Worm (Caenorhabditis elegans) whole organism, L4 larva: ENCODE measurements around the gene T16A1.2.

Source experiments
- ZK546.5 ChIP-seq, 2 experiments: sonication (generic microtip); optimal IDR thresholded peaks; 2 replicates each; lab custom pipeline; 2017; ENCODE audit warnings: missing biosample characterization in 2 of 2, missing genetic modification characterization in 2 of 2
- ama-1 ChIP-seq: fragments of 150-350 bp; optimal IDR thresholded peaks from 2 replicates; lab custom pipeline; 2014; ENCODE audit warnings: inconsistent platforms, mixed read lengths
- ceh-62 ChIP-seq: sonication (generic microtip); optimal IDR thresholded peaks from 2 replicates; lab custom pipeline; 2017; ENCODE audit warnings: missing biosample characterization, missing genetic modification characterization
- dmd-6 ChIP-seq: fragments of 200-800 bp; sonication (Bioruptor generic); IDR thresholded peaks from 2 replicates; pipeline ENCODE4 v1.3.6; 2022; ENCODE audit warnings: missing genetic modification reagents, missing genetic modification characterization, missing compliant biosample characterization
- hlh-11 ChIP-seq: fragments of 200-800 bp; sonication (Bioruptor generic); optimal IDR thresholded peaks from 2 replicates; lab custom pipeline; 2018; ENCODE audit warnings: mild to moderate bottlenecking, missing genetic modification characterization, missing compliant biosample characterization
- lsy-2 ChIP-seq, 2 experiments: fragments of 150-350 bp in 1 of 2; sonication (generic microtip) in 1 of 2; optimal IDR thresholded peaks; 2 replicates each; lab custom pipeline; 2014 to 2017; ENCODE audit warnings: missing biosample characterization in 2 of 2, missing genetic modification characterization in 2 of 2
- nhr-6 ChIP-seq: fragments of 150-350 bp; optimal IDR thresholded peaks from 2 replicates; lab custom pipeline; 2014; ENCODE audit warnings: missing biosample characterization, missing genetic modification characterization
- snpc-1.2 ChIP-seq: fragments of 200-800 bp; sonication (Bioruptor generic); IDR thresholded peaks from 2 replicates; pipeline ENCODE4 v1.3.6; 2022; ENCODE audit warnings: missing genetic modification reagents, missing genetic modification characterization, missing compliant biosample characterization
- snpc-4 ChIP-seq: fragments of 150-350 bp; optimal IDR thresholded peaks from 2 replicates; lab custom pipeline; 2014; ENCODE audit warnings: missing biosample characterization, missing genetic modification characterization
- unc-39 ChIP-seq: sonication (generic microtip); optimal IDR thresholded peaks from 2 replicates; lab custom pipeline; 2017; ENCODE audit warnings: missing biosample characterization, missing genetic modification characterization
- ztf-7 ChIP-seq: fragments of 150-350 bp; optimal IDR thresholded peaks from 2 replicates; lab custom pipeline; 2014; ENCODE audit warnings: missing biosample characterization, missing genetic modification characterization

DNA sequence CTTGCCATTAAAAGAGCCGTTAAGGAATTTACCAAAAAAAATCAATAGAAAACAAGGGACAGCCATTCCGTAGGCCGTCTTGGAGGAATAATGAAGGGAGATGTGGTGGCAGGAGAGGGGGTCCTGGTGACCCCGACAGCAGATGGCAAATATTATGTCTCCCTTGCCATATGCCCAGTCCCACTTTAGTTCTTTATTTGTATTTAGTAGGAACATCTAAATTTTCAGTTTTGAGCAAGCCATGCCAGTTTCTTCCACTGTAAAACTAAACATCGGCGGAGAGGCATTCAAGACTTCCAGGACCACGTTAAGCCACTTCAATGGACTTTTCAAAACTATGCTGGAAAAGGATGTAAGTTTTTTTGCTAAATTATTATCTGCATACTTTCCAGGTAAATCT lies 41.8 kb downstream of the T16A1.2 start, which contains the start of gene C40A11.4:
- TF ChIP-seq dmd-6 (GFP tag; lab: Robert Waterston, UW), result no peak
- no peak for TF ChIP-seq unc-39 (tag; lab: Kevin White, UChicago)
- TF ChIP-seq ceh-62 (tag; lab: Kevin White, UChicago), result no peak
- no peak for TF ChIP-seq ztf-7 (tag; lab: Kevin White, UChicago)
- TF ChIP-seq ZK546.5 (tag; optimal IDR thresholded peaks at IDR 0.05; lab: Kevin White, UChicago), result no peak
- TF ChIP-seq snpc-1.2 (GFP tag; lab: Robert Waterston, UW), result no peak
- no peak for TF ChIP-seq hlh-11 (tag; lab: Kevin White, UChicago)
- no peak for TF ChIP-seq nhr-6 (tag; lab: Kevin White, UChicago)
- no peak for TF ChIP-seq ama-1 (lab: Kevin White, UChicago)
- no peak for TF ChIP-seq lsy-2 (tag; optimal IDR thresholded peaks at IDR 0.05; lab: Kevin White, UChicago)
- TF ChIP-seq snpc-4 (tag; lab: Kevin White, UChicago), result no peak
